Worm (Caenorhabditis elegans): ENCODE measurements around the gene cct-5.

Gene cct-5

ce11 chrIII:4551963-4552362 is 44.0 kb upstream of the cct-5 start (continued):
- TF ChIP-seq mbf-1 (tag; optimal IDR thresholded peaks at IDR 0.05) (no peak), ama-1 (optimal IDR thresholded peaks at IDR 0.05) (no peak), ceh-82 (tag; optimal IDR thresholded peaks at IDR 0.05) (no peak), aly-2 (tag; optimal IDR thresholded peaks at IDR 0.05) (no peak)

ce11 chrIII:4548739-4549138 is 40.8 kb upstream of the cct-5 start, which contains the start of gene M88.4:
M88.4 (plus strand) TSS chrIII:4549039.
- TF ChIP-seq Y55F3AM.14 (GFP tag; optimal IDR thresholded peaks at IDR 0.05) (no peak), gmeb-1 (tag; optimal IDR thresholded peaks at IDR 0.05) (no peak), sma-9 (GFP tag; optimal IDR thresholded peaks at IDR 0.05) (no peak), sma-9 (tag; optimal IDR thresholded peaks at IDR 0.05) (no peak), peb-1 (tag; optimal IDR thresholded peaks at IDR 0.05) (no peak), elt-1 (tag; optimal IDR thresholded peaks at IDR 0.05) (no peak), nhr-10 (tag; optimal IDR thresholded peaks at IDR 0.05) (no peak), fos-1 (tag; optimal IDR thresholded peaks at IDR 0.05) (no peak), R02D3.7 (tag; optimal IDR thresholded peaks at IDR 0.05) (no peak), unc-39 (tag; optimal IDR thresholded peaks at IDR 0.05) (no peak), sma-3 (GFP tag; optimal IDR thresholded peaks at IDR 0.05) (no peak), blmp-1 (tag; optimal IDR thresholded peaks at IDR 0.05; ENCODE audit: insufficient read depth) (no peak), nhr-237 (tag; optimal IDR thresholded peaks at IDR 0.05) (no peak), ztf-1 (GFP tag; conservative IDR thresholded peaks at IDR 0.05) (no peak), nhr-25 (tag; optimal IDR thresholded peaks at IDR 0.05) (no peak), nhr-21 (tag; optimal IDR thresholded peaks at IDR 0.05) (no peak)

- TF ChIP-seq elt-3 (tag; optimal IDR thresholded peaks at IDR 0.05), result no peak
- no peak for TF ChIP-seq sma-3 (GFP tag; optimal IDR thresholded peaks at IDR 0.05)
- no peak for TF ChIP-seq mbf-1 (tag; optimal IDR thresholded peaks at IDR 0.05)
- TF ChIP-seq nhr-21 (tag; optimal IDR thresholded peaks at IDR 0.05), result no peak
- TF ChIP-seq egl-27 (tag; optimal IDR thresholded peaks at IDR 0.05), result no peak
- TF ChIP-seq Y55F3AM.14 (GFP tag; optimal IDR thresholded peaks at IDR 0.05), result no peak
- no peak for TF ChIP-seq mdl-1 (tag; optimal IDR thresholded peaks at IDR 0.05)
- no peak for TF ChIP-seq nhr-23 (tag; optimal IDR thresholded peaks at IDR 0.05)
- no peak for TF ChIP-seq lin-11 (tag; optimal IDR thresholded peaks at IDR 0.05)
- TF ChIP-seq nhr-129 (tag; optimal IDR thresholded peaks at IDR 0.05), result no peak
- no peak for TF ChIP-seq unc-62 (GFP tag; optimal IDR thresholded peaks at IDR 0.05)
- no peak for TF ChIP-seq unc-55 (GFP tag; optimal IDR thresholded peaks at IDR 0.05)
- no peak for TF ChIP-seq alr-1 (tag; optimal IDR thresholded peaks at IDR 0.05)
- no peak for TF ChIP-seq lin-39 (tag; optimal IDR thresholded peaks at IDR 0.05)
- TF ChIP-seq lsy-2 (tag; optimal IDR thresholded peaks at IDR 0.05), result no peak
- no peak for TF ChIP-seq R02D3.7 (tag; optimal IDR thresholded peaks at IDR 0.05)
- no peak for TF ChIP-seq zag-1 (tag; optimal IDR thresholded peaks at IDR 0.05)
- no peak for TF ChIP-seq nhr-6 (tag; optimal IDR thresholded peaks at IDR 0.05)
- no peak for TF ChIP-seq skn-1 (tag; optimal IDR thresholded peaks at IDR 0.05)
- no peak for TF ChIP-seq nhr-237 (tag; optimal IDR thresholded peaks at IDR 0.05)
Observed at ce11 chrIII:4544959-4545358, 37.0 kb upstream of the cct-5 start, which contains the start of gene M88.3. M88.3 (minus strand) TSS chrIII:4545059.

- no peak for TF ChIP-seq peb-1 (tag; optimal IDR thresholded peaks at IDR 0.05)
- no peak for TF ChIP-seq nhr-21 (tag; optimal IDR thresholded peaks at IDR 0.05)
- TF ChIP-seq gmeb-1 (tag; optimal IDR thresholded peaks at IDR 0.05), result peak; percentile 42
- no peak for TF ChIP-seq ztf-4 (tag; optimal IDR thresholded peaks at IDR 0.05)
- TF ChIP-seq fos-1 (tag; optimal IDR thresholded peaks at IDR 0.05), result no peak
- no peak for TF ChIP-seq nhr-25 (tag; optimal IDR thresholded peaks at IDR 0.05)
- TF ChIP-seq zag-1 (tag; optimal IDR thresholded peaks at IDR 0.05), result no peak
- no peak for TF ChIP-seq aly-2 (tag; optimal IDR thresholded peaks at IDR 0.05)
- no peak for TF ChIP-seq snpc-4 (tag; optimal IDR thresholded peaks at IDR 0.05)
- peak in 1 of 2 experiments; percentile 18 for TF ChIP-seq lsy-2 (tag; optimal IDR thresholded peaks at IDR 0.05)
- no peak for TF ChIP-seq ceh-16 (tag; optimal IDR thresholded peaks at IDR 0.05)
- no peak for TF ChIP-seq elt-3 (tag; optimal IDR thresholded peaks at IDR 0.05)
- TF ChIP-seq nhr-23 (tag; optimal IDR thresholded peaks at IDR 0.05), result no peak
- no peak for TF ChIP-seq C34F6.9 (tag; optimal IDR thresholded peaks at IDR 0.05)
- TF ChIP-seq lin-11 (tag; optimal IDR thresholded peaks at IDR 0.05), result no peak
- TF ChIP-seq nhr-77 (tag; optimal IDR thresholded peaks at IDR 0.05), result no peak
- TF ChIP-seq nhr-237 (tag; optimal IDR thresholded peaks at IDR 0.05), result no peak
- TF ChIP-seq F13H6.1 (tag; optimal IDR thresholded peaks at IDR 0.05), result peak; percentile 4
- TF ChIP-seq crh-2 (tag; optimal IDR thresholded peaks at IDR 0.05), result peak; percentile 4
- no peak for TF ChIP-seq ztf-1 (GFP tag; conservative IDR thresholded peaks at IDR 0.05)
- no peak for TF ChIP-seq ceh-82 (tag; optimal IDR thresholded peaks at IDR 0.05)
- peak; percentile 41 for TF ChIP-seq unc-55 (GFP tag; optimal IDR thresholded peaks at IDR 0.05)
- TF ChIP-seq unc-39 (tag; optimal IDR thresholded peaks at IDR 0.05), result no peak
Observed at ce11 chrIII:4542362-4542931, 34.5 kb upstream of the cct-5 start, which contains the start of the genes mrps-34 and cisd-3.1. mrps-34 (minus strand) TSS chrIII:4542452. cisd-3.1 (plus strand) TSS chrIII:4542881.
